Worm (Caenorhabditis elegans) whole organism, L2 larva: Measurements from ENCODE around the gene del-9.

ENCODE experiments used
- C34F6.9 ChIP-seq: fragments of 150-350 bp; optimal IDR thresholded peaks from 2 replicates; lab custom pipeline; 2014; ENCODE audit warnings: missing biosample characterization, missing genetic modification characterization
- F13H6.1 ChIP-seq: sonication (generic microtip); optimal IDR thresholded peaks from 2 replicates; lab custom pipeline; 2016; ENCODE audit warnings: missing genetic modification characterization, missing compliant biosample characterization
- R02D3.7 ChIP-seq: fragments of 150-350 bp; optimal IDR thresholded peaks from 2 replicates; lab custom pipeline; 2014; ENCODE audit warnings: missing biosample characterization, missing genetic modification characterization
- Y55F3AM.14 ChIP-seq: fragments of 200-800 bp; sonication (Bioruptor generic); optimal IDR thresholded peaks from 2 replicates; lab custom pipeline; 2018; ENCODE audit warnings: mild to moderate bottlenecking, missing genetic modification characterization, missing compliant biosample characterization
- ZK546.5 ChIP-seq: sonication (generic microtip); optimal IDR thresholded peaks from 2 replicates; lab custom pipeline; 2017; ENCODE audit warnings: missing biosample characterization, missing genetic modification characterization
- alr-1 ChIP-seq: fragments of 150-350 bp; optimal IDR thresholded peaks from 2 replicates; lab custom pipeline; 2014; ENCODE audit warnings: missing biosample characterization, missing genetic modification characterization
- ama-1 ChIP-seq: fragments of 150-350 bp; optimal IDR thresholded peaks from 2 replicates; lab custom pipeline; 2018; ENCODE audit warnings: inconsistent platforms
- blmp-1 ChIP-seq: sonication (generic microtip); optimal IDR thresholded peaks from 2 replicates; lab custom pipeline; 2017; ENCODE audit warnings: missing genetic modification characterization, mild to moderate bottlenecking, missing compliant biosample characterization, antibody characterized with exemption, moderate library complexity; ENCODE audit not compliant: insufficient read depth
- ceh-16 ChIP-seq: fragments of 150-350 bp; optimal IDR thresholded peaks from 2 replicates; lab custom pipeline; 2014; ENCODE audit warnings: missing biosample characterization, missing genetic modification characterization
- ceh-82 ChIP-seq: fragments of 150-350 bp; optimal IDR thresholded peaks from 2 replicates; lab custom pipeline; 2014; ENCODE audit warnings: missing biosample characterization, missing genetic modification characterization
- crh-2 ChIP-seq: sonication (generic microtip); optimal IDR thresholded peaks from 2 replicates; lab custom pipeline; 2017; ENCODE audit warnings: missing biosample characterization, missing genetic modification characterization
- egl-27 ChIP-seq: sonication (generic microtip); optimal IDR thresholded peaks from 3 replicates; lab custom pipeline; 2017; ENCODE audit warnings: missing biosample characterization, missing genetic modification reagents, missing genetic modification characterization
- elt-1 ChIP-seq: fragments of 150-350 bp; optimal IDR thresholded peaks from 2 replicates; lab custom pipeline; 2014; ENCODE audit warnings: missing biosample characterization, missing genetic modification characterization
- elt-3 ChIP-seq: sonication (generic microtip); optimal IDR thresholded peaks from 2 replicates; lab custom pipeline; 2017; ENCODE audit warnings: missing biosample characterization, missing genetic modification characterization
- gmeb-1 ChIP-seq: fragments of 150-350 bp; optimal IDR thresholded peaks from 2 replicates; lab custom pipeline; 2014; ENCODE audit warnings: missing biosample characterization, missing genetic modification characterization
- lin-11 ChIP-seq: fragments of 150-350 bp; sonication (generic microtip); optimal IDR thresholded peaks from 2 replicates; lab custom pipeline; 2014; ENCODE audit warnings: missing biosample characterization, missing genetic modification characterization, inconsistent platforms, mixed read lengths
- lin-13 ChIP-seq: fragments of 150-350 bp; optimal IDR thresholded peaks from 2 replicates; lab custom pipeline; 2014; ENCODE audit warnings: missing biosample characterization, missing genetic modification reagents, missing genetic modification characterization
- lsy-2 ChIP-seq, 2 experiments: fragments of 150-350 bp in 1 of 2; sonication (generic microtip) in 1 of 2; optimal IDR thresholded peaks; 2 replicates each; lab custom pipeline; 2014 to 2017; ENCODE audit warnings: missing biosample characterization in 2 of 2, missing genetic modification characterization in 2 of 2
- mab-5 ChIP-seq: fragments of 150-350 bp; optimal IDR thresholded peaks from 2 replicates; lab custom pipeline; 2014; ENCODE audit warnings: missing biosample characterization, missing genetic modification characterization
- mdl-1 ChIP-seq, 2 experiments: fragments of 150-350 bp in 1 of 2; sonication (generic microtip) in 1 of 2; optimal IDR thresholded peaks; 2 replicates each; lab custom pipeline; 2017; ENCODE audit warnings: missing biosample characterization in 2 of 2, missing genetic modification characterization in 2 of 2
- nhr-10 ChIP-seq: sonication (generic microtip); optimal IDR thresholded peaks from 2 replicates; lab custom pipeline; 2017; ENCODE audit warnings: missing biosample characterization, missing genetic modification characterization
- nhr-12 ChIP-seq: fragments of 150-350 bp; optimal IDR thresholded peaks from 2 replicates; lab custom pipeline; 2014; ENCODE audit warnings: missing biosample characterization, missing genetic modification characterization
- nhr-21 ChIP-seq: fragments of 150-350 bp; optimal IDR thresholded peaks from 2 replicates; lab custom pipeline; 2014; ENCODE audit warnings: missing biosample characterization, missing genetic modification characterization
- nhr-23 ChIP-seq: fragments of 150-350 bp; optimal IDR thresholded peaks from 2 replicates; lab custom pipeline; 2014; ENCODE audit warnings: missing biosample characterization, missing genetic modification reagents, missing genetic modification characterization
- nhr-237 ChIP-seq: fragments of 150-350 bp; optimal IDR thresholded peaks from 2 replicates; lab custom pipeline; 2014; ENCODE audit warnings: missing biosample characterization, missing genetic modification characterization
- nhr-25 ChIP-seq: fragments of 150-350 bp; sonication (generic microtip); optimal IDR thresholded peaks from 3 replicates; lab custom pipeline; 2014; ENCODE audit warnings: missing biosample characterization, missing genetic modification characterization
- nhr-6 ChIP-seq: fragments of 150-350 bp; optimal IDR thresholded peaks from 2 replicates; lab custom pipeline; 2014; ENCODE audit warnings: missing biosample characterization, missing genetic modification characterization
- nhr-77 ChIP-seq: fragments of 150-350 bp; optimal IDR thresholded peaks from 2 replicates; lab custom pipeline; 2014; ENCODE audit warnings: missing biosample characterization, missing genetic modification characterization
- sma-3 ChIP-seq: sonication (generic microtip); optimal IDR thresholded peaks from 2 replicates; lab custom pipeline; 2016; ENCODE audit warnings: missing genetic modification reagents, missing genetic modification characterization, missing compliant biosample characterization
- sma-9 ChIP-seq, 2 experiments: fragments of 150-350 bp in 1 of 2; sonication (generic microtip) in 1 of 2; optimal IDR thresholded peaks; 2 replicates each; lab custom pipeline; 2014 to 2016; ENCODE audit warnings: missing genetic modification characterization in 2 of 2, mild to moderate bottlenecking in 1 of 2, missing biosample characterization in 1 of 2, missing compliant biosample characterization in 1 of 2, missing genetic modification reagents in 1 of 2, moderate library complexity in 1 of 2
- unc-55 ChIP-seq: fragments of 150-350 bp; sonication (generic microtip); optimal IDR thresholded peaks from 3 replicates; lab custom pipeline; 2014; ENCODE audit warnings: missing biosample characterization, missing genetic modification reagents, missing genetic modification characterization
- unc-62 ChIP-seq: fragments of 150-350 bp; optimal IDR thresholded peaks from 2 replicates; lab custom pipeline; 2014; ENCODE audit warnings: missing biosample characterization, missing genetic modification reagents, missing genetic modification characterization
- zag-1 ChIP-seq: fragments of 150-350 bp; optimal IDR thresholded peaks from 2 replicates; lab custom pipeline; 2014; ENCODE audit warnings: missing biosample characterization, missing genetic modification characterization
- ztf-1 ChIP-seq: fragments of 200-800 bp; sonication (Bioruptor generic); conservative IDR thresholded peaks from 2 replicates; pipeline ENCODE4 v1.3.6; 2022; ENCODE audit warnings: missing genetic modification characterization, missing compliant biosample characterization
- ztf-4 ChIP-seq: fragments of 150-350 bp; optimal IDR thresholded peaks from 2 replicates; lab custom pipeline; 2014; ENCODE audit warnings: missing biosample characterization, missing genetic modification characterization

del-9 gene

ce11 chrX:3599860-3600259, 17.3 kb downstream of the del-9 start:
- no peak for TF ChIP-seq ztf-1 (GFP tag; lab: Robert Waterston, UW)
- no peak for TF ChIP-seq alr-1
- TF ChIP-seq F13H6.1 (tag; lab: Kevin White, UChicago), result no peak
- no peak for TF ChIP-seq nhr-12 (tag; lab: Kevin White, UChicago)
- TF ChIP-seq mdl-1 (tag; optimal IDR thresholded peaks at IDR 0.05; lab: Kevin White, UChicago), result no peak
- TF ChIP-seq nhr-25, result no peak
- TF ChIP-seq Y55F3AM.14 (GFP tag; lab: Kevin White, UChicago), result no peak
- no peak for TF ChIP-seq zag-1
- no peak for TF ChIP-seq sma-9 (GFP tag; optimal IDR thresholded peaks at IDR 0.05; lab: Kevin White, UChicago)
- no peak for TF ChIP-seq sma-9 (tag; optimal IDR thresholded peaks at IDR 0.05; lab: Kevin White, UChicago)
- TF ChIP-seq nhr-237, result no peak
- TF ChIP-seq lin-13, result no peak
- no peak for TF ChIP-seq nhr-77 (tag; lab: Kevin White, UChicago)

DNA sequence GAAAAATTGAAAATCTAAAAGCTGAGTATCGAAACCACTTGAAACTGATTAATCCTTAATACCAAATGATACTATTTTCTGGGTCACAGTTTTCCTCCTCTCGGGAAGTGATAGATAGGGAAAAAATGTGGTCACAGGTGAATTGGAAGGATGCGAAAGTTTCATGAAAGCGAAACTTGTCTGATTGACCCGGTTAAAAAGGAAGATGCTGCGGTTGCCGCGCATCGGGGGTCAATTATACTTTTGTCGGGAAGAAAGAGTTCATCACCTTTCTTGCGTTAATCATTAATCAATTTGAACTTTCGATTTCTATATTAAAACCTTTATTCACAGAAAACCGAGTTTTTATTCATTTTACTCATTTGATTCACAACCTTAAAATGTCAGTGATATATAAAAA, 20.2 kb downstream of the del-9 start:
- TF ChIP-seq egl-27 (tag; lab: Kevin White, UChicago) (no peak), gmeb-1 (tag; lab: Kevin White, UChicago) (no peak), nhr-23 (tag; lab: Kevin White, UChicago) (no peak), unc-62 (GFP tag; lab: Kevin White, UChicago) (no peak), ama-1 (no peak), ceh-16 (tag; lab: Kevin White, UChicago) (no peak)
- TF ChIP-seq, all 48 proteins: peak for 0

ce11 chrX:3596303-3596772, 20.8 kb downstream of the del-9 start, which contains the start of gene T27A10.6:
TSS of gene T27A10.6 (minus strand) at chrX:3596353.
- TF ChIP-seq ama-1 (no peak), R02D3.7 (tag; lab: Kevin White, UChicago) (no peak), blmp-1 (tag; lab: Kevin White, UChicago) (peak; percentile 29), nhr-21 (peak; percentile 25)
- TF ChIP-seq, all 48 proteins: peak for 2

- TF ChIP-seq mab-5 (tag; lab: Kevin White, UChicago) (no peak), nhr-25 (no peak)
Observed at ce11 chrX:3590510-3590909, 26.6 kb downstream of the del-9 start.

DNA sequence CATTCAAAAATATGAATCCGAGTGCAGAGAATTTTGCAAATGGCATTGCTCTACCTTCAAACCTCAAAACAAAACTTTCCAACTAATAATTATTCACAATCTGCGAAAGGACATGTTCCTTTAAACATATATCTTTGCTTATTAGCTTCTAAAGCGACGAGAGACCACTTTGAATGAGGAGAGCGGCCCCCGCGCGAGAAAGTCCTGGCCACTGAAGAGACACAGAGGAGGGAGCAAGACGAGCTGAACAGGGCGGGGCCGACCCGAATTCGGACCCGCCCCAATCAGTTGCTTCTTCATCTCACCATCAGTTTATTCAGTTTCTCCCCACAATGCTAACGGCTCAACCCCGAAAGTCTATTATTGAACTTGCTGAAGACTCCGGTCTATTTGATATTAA, 31.5 kb downstream of the del-9 start, which contains the start of gene T27A10.2:
Gene T27A10.2 (plus strand): TSS at position 333 of the 400 bp plus-strand sequence.
- TF ChIP-seq unc-62 (GFP tag; lab: Kevin White, UChicago) (no peak), egl-27 (tag; lab: Kevin White, UChicago) (no peak), crh-2 (tag; lab: Kevin White, UChicago) (no peak), unc-55 (GFP tag; lab: Kevin White, UChicago) (no peak), blmp-1 (tag; lab: Kevin White, UChicago) (no peak), ZK546.5 (tag; lab: Kevin White, UChicago) (no peak), ceh-82 (tag; lab: Kevin White, UChicago) (no peak)

DNA sequence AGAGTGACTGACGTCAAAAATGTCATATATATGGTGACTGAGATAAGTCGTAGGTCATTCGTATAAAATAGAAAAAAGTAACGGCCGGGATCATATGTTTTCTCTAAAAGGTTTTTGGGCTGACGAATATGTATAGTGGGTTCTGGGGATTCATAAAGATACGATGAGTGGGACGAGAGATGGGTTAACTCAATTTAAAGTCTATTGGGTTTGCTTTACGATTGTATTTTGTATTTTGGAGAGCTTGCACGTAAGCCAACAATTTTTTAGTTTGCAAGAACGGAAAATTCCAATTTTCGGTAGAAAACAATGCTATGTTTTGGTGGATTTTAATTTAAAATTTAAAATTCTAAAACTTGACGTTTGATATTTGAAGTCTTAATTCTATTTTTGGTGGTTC, 32.6 kb downstream of the del-9 start:
- TF ChIP-seq nhr-12 (tag; lab: Kevin White, UChicago) (no peak), nhr-6 (no peak), blmp-1 (tag; lab: Kevin White, UChicago) (no peak), sma-3 (GFP tag; lab: Kevin White, UChicago) (no peak), F13H6.1 (tag; lab: Kevin White, UChicago) (no peak), elt-1 (no peak), nhr-23 (tag; lab: Kevin White, UChicago) (no peak), lsy-2 (tag; optimal IDR thresholded peaks at IDR 0.05; lab: Kevin White, UChicago) (no peak), unc-55 (GFP tag; lab: Kevin White, UChicago) (no peak), lin-11 (tag; lab: Kevin White, UChicago) (no peak), ztf-4 (tag; lab: Kevin White, UChicago) (no peak), lin-13 (no peak), R02D3.7 (tag; lab: Kevin White, UChicago) (no peak), nhr-10 (tag; lab: Kevin White, UChicago) (no peak), mdl-1 (tag; optimal IDR thresholded peaks at IDR 0.05; lab: Kevin White, UChicago) (no peak), elt-3 (no peak), C34F6.9 (no peak), ztf-1 (GFP tag; lab: Robert Waterston, UW) (no peak)
- TF ChIP-seq, all 48 proteins: peak for 0
